Worm (Caenorhabditis elegans): Measurements from ENCODE around the gene sul-2.

DNA sequence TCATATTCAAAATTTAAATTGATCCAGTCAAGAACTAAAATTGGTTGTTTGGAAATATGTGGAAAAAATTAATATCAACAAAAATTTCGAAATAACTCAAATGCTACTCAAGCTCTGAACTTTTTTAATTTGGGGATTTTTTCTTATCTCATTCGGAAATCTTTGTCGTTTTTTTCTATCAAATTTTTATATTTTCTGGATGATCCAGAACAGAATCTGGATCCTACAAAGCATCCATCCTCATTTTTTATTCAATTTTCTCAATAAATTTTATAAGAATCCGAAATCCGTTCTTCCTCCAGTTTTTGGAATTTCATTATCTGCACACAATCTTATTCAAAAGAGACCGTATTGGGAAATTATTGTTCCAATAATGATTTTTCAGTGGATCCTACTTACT is 36.7 kb upstream of the sul-2 start, which contains the start of gene D1014.6:
- no peak for TF ChIP-seq nhr-77 (tag; optimal IDR thresholded peaks at IDR 0.05)
- TF ChIP-seq nhr-11 (tag; optimal IDR thresholded peaks at IDR 0.05) = no peak
- no peak for TF ChIP-seq unc-98 (GFP tag; IDR thresholded peaks at IDR 0.05)
- no peak for TF ChIP-seq nhr-20 (tag; optimal IDR thresholded peaks at IDR 0.05)
- no peak for TF ChIP-seq zag-1 (tag; optimal IDR thresholded peaks at IDR 0.05)
- TF ChIP-seq rnt-1 (tag; optimal IDR thresholded peaks at IDR 0.05) = no peak
- no peak for TF ChIP-seq zip-4 (GFP tag; optimal IDR thresholded peaks at IDR 0.05)
- TF ChIP-seq pqm-1 (tag; optimal IDR thresholded peaks at IDR 0.05) = no peak
- no peak for TF ChIP-seq ama-1 (optimal IDR thresholded peaks at IDR 0.05)
- no peak for TF ChIP-seq aha-1 (tag; optimal IDR thresholded peaks at IDR 0.05)

All from whole organism, L1 larva.